Fruit fly (Drosophila melanogaster): Measurements from ENCODE around the gene senju.
A peak's percentile ranks its signal among the peaks of the same experiment; 100 is the strongest.

- TF ChIP-seq CG7045 (GFP tag; optimal IDR thresholded peaks at IDR 0.05), result no peak
- no peak for TF ChIP-seq toe (GFP tag; optimal IDR thresholded peaks at IDR 0.05)
- TF ChIP-seq kay (GFP tag; ENCODE audit: borderline replicate concordance), result no peak
- TF ChIP-seq CG7101 (tag; optimal IDR thresholded peaks at IDR 0.05), result no peak
- no peak for TF ChIP-seq pad (GFP tag; optimal IDR thresholded peaks at IDR 0.05)
- no peak for TF ChIP-seq CG5204 (GFP tag; optimal IDR thresholded peaks at IDR 0.05)
- TF ChIP-seq Hr96 (GFP tag; optimal IDR thresholded peaks at IDR 0.05), result no peak
- no peak for TF ChIP-seq tj (GFP tag; optimal IDR thresholded peaks at IDR 0.05)
- no peak for TF ChIP-seq CG1620 (GFP tag; optimal IDR thresholded peaks at IDR 0.05)
- TF ChIP-seq cnc (optimal IDR thresholded peaks at IDR 0.05), result no peak
- no peak for TF ChIP-seq CG33017 (tag; optimal IDR thresholded peaks at IDR 0.05)
- TF ChIP-seq CG12768 (GFP tag; optimal IDR thresholded peaks at IDR 0.05), result no peak
- TF ChIP-seq Crg-1 (GFP tag; optimal IDR thresholded peaks at IDR 0.05), result no peak
- peak; percentile 44 for TF ChIP-seq bab1 (GFP tag; optimal IDR thresholded peaks at IDR 0.05)
Observed at dm6 chr2L:5099790-5100360, 47.2 kb downstream of the senju start, which contains the start of gene ND-13A.
